Worm (Caenorhabditis elegans) whole organism, mixed stage, embryonic: ENCODE data around the gene daf-28.

ENCODE experiments used
- blmp-1 ChIP-seq: fragments of 150-350 bp; optimal IDR thresholded peaks from 2 replicates; lab custom pipeline; 2014; ENCODE audit warnings: missing biosample characterization, missing genetic modification characterization
- ces-1 ChIP-seq: fragments of 150-350 bp; optimal IDR thresholded peaks from 2 replicates; lab custom pipeline; 2014; ENCODE audit warnings: missing biosample characterization, missing genetic modification reagents, missing genetic modification characterization
- elt-3 ChIP-seq: fragments of 150-350 bp; optimal IDR thresholded peaks from 2 replicates; lab custom pipeline; 2014; ENCODE audit warnings: missing biosample characterization, missing genetic modification characterization
- lin-13 ChIP-seq: fragments of 150-350 bp; optimal IDR thresholded peaks from 2 replicates; lab custom pipeline; 2014; ENCODE audit warnings: missing biosample characterization, missing genetic modification characterization
- mep-1 ChIP-seq: fragments of 150-350 bp; optimal IDR thresholded peaks from 2 replicates; lab custom pipeline; 2017; ENCODE audit warnings: missing biosample characterization, missing genetic modification reagents, missing genetic modification characterization, inconsistent platforms
- nhr-12 ChIP-seq: fragments of 150-350 bp; optimal IDR thresholded peaks from 2 replicates; lab custom pipeline; 2014; ENCODE audit warnings: missing biosample characterization, missing genetic modification characterization
- nhr-76 ChIP-seq: sonication (generic microtip); optimal IDR thresholded peaks from 2 replicates; lab custom pipeline; 2017; ENCODE audit warnings: missing biosample characterization, missing genetic modification characterization
- pha-4 ChIP-seq: fragments of 150-350 bp; optimal IDR thresholded peaks from 2 replicates; lab custom pipeline; 2018; ENCODE audit warnings: missing biosample characterization, missing genetic modification reagents, missing genetic modification characterization
- snpc-4 ChIP-seq: fragments of 150-350 bp; optimal IDR thresholded peaks from 2 replicates; lab custom pipeline; 2014; ENCODE audit warnings: missing biosample characterization, missing genetic modification characterization
- unc-39 ChIP-seq: fragments of 150-350 bp; optimal IDR thresholded peaks from 2 replicates; lab custom pipeline; 2014; ENCODE audit warnings: missing biosample characterization, missing genetic modification characterization
- zip-8 ChIP-seq: fragments of 150-350 bp; optimal IDR thresholded peaks from 2 replicates; lab custom pipeline; 2014; ENCODE audit warnings: missing biosample characterization, missing genetic modification characterization

DNA sequence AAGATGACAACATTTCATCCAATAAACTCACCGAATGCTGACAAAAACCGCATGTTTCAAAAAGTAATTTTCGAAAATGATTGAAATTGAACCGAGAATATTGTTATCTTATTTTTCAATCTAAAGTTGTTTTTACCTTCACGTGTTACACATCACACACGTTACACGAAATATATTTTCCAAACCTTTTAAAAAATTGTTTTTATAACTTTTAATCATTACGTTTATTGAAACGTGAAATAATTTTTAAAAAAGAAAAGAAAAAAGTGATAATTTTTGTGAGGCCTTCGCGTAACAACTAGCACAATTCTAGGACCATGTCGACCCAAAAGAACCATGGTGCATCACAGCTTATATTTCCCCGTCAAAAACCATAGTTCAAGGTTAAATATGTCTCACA lies 20.0 kb upstream of the daf-28 start, which contains the start of gene M162.7:
- no peak for TF ChIP-seq lin-13
- TF ChIP-seq blmp-1 (tag; lab: Kevin White, UChicago), result no peak
- no peak for TF ChIP-seq elt-3 (tag; lab: Kevin White, UChicago)
- TF ChIP-seq nhr-76 (tag; lab: Kevin White, UChicago), result no peak
- no peak for TF ChIP-seq snpc-4 (tag; lab: Kevin White, UChicago)
- TF ChIP-seq unc-39 (tag; lab: Kevin White, UChicago), result no peak
- no peak for TF ChIP-seq ces-1 (GFP tag; lab: Kevin White, UChicago)
- no peak for TF ChIP-seq mep-1 (tag; lab: Kevin White, UChicago)
- no peak for TF ChIP-seq zip-8 (tag; lab: Kevin White, UChicago)
- TF ChIP-seq pha-4 (tag; lab: Kevin White, UChicago), result no peak
- no peak for TF ChIP-seq nhr-12 (tag; lab: Kevin White, UChicago)
